Worm (Caenorhabditis elegans): ENCODE measurements around the gene fbxb-52.
"Not testable (repeated sequence)": the region's sequence is repeated elsewhere in the genome, so short reads cannot be mapped to it uniquely, and the experiment has no call there.

DNA sequence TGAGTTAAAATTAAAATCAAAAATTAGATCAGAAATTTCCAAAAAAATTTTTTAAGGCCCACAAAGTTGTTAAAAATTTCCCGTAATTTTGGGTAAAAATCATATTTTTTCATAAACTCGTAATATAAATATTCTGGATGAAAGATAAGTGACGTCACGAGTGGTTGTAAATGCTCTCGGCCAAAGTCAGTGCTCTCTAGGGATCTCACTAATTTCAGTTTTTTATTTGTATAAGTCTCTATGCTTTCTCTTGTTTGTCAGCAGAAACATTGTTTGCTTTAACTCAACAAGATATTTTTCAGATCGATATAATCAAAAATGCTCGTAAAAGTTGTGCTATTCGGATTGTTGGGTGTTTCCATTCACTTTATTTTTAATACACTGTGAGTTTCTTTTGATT lies 7.2 kb downstream of the fbxb-52 start, which contains the start of gene K05F6.4:
- not testable (repeated sequence) for TF ChIP-seq nfya-1 (tag; optimal IDR thresholded peaks at IDR 0.05; ENCODE audit: borderline replicate concordance, insufficient read depth); nhr-90 (tag; optimal IDR thresholded peaks at IDR 0.05); unc-62 (GFP tag; optimal IDR thresholded peaks at IDR 0.05); pha-4 (tag; optimal IDR thresholded peaks at IDR 0.05); efl-1 (GFP tag; optimal IDR thresholded peaks at IDR 0.05)
